Worm (Caenorhabditis elegans): ENCODE measurements around the gene C14H10.3.

The C14H10.3 gene

DNA sequence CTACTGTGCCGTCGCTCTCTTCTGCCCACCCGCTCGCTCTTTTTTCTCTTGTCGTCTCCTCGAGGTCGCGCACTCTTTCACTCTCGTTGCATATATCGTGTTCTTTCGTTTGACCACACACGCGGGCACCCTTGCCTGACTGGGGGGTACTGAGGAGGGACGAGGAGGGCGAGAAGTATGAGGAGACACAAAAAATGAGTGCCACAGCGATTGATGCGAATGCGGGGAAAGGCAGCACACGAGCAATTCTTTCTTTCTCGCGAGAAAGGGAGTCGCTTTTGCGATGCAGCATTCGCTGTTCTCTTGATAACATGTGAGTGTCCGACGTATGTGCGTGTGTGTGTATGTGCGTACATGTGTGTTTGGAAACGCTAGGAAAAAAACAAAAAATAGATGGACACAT lies 39.4 kb downstream of the C14H10.3 start (continued):
- no peak for TF ChIP-seq ceh-90 (tag; optimal IDR thresholded peaks at IDR 0.05)
- TF ChIP-seq C34B4.2 (tag; optimal IDR thresholded peaks at IDR 0.05) = no peak
- no peak for TF ChIP-seq nhr-85 (tag)
- peak; percentile 26 for TF ChIP-seq mef-2 (tag; optimal IDR thresholded peaks at IDR 0.05)
- peak; percentile 82 for TF ChIP-seq snu-23 (GFP tag; optimal IDR thresholded peaks at IDR 0.05)
- TF ChIP-seq nhr-28 (tag; optimal IDR thresholded peaks at IDR 0.05) = no peak
- no peak for TF ChIP-seq grh-1 (GFP tag; IDR thresholded peaks at IDR 0.05)
- peak; percentile 74 for TF ChIP-seq unc-130 (tag; optimal IDR thresholded peaks at IDR 0.05)
- no peak for TF ChIP-seq pqm-1 (tag; optimal IDR thresholded peaks at IDR 0.05)
- TF ChIP-seq nhr-237 (tag; optimal IDR thresholded peaks at IDR 0.05) = no peak
- peak; percentile 71 for TF ChIP-seq pag-3 (tag; optimal IDR thresholded peaks at IDR 0.05; ENCODE audit: borderline replicate concordance, insufficient read depth)
- peak; percentile 99 for TF ChIP-seq lin-14 (GFP tag; optimal IDR thresholded peaks at IDR 0.05)
- peak; percentile 5 for TF ChIP-seq lir-3 (tag; optimal IDR thresholded peaks at IDR 0.05; ENCODE audit: poor library complexity)
- peak; percentile 42 for TF ChIP-seq lin-13 (GFP tag; optimal IDR thresholded peaks at IDR 0.05)
- peak; percentile 76 for TF ChIP-seq fkh-10 (GFP tag; optimal IDR thresholded peaks at IDR 0.05)
- TF ChIP-seq tbx-2 (tag; optimal IDR thresholded peaks at IDR 0.05) = peak; percentile 69
- TF ChIP-seq mep-1 (tag; optimal IDR thresholded peaks at IDR 0.05) = peak; percentile 90
- peak; percentile 69 for TF ChIP-seq sox-4 (tag; optimal IDR thresholded peaks at IDR 0.05)
- no peak for TF ChIP-seq hlh-4 (tag; optimal IDR thresholded peaks at IDR 0.05)
- TF ChIP-seq ztf-4 (tag; optimal IDR thresholded peaks at IDR 0.05) = no peak
- TF ChIP-seq blmp-1 (tag; optimal IDR thresholded peaks at IDR 0.05) = peak; percentile 40
- peak; percentile 81 for TF ChIP-seq fkh-8 (tag; optimal IDR thresholded peaks at IDR 0.05)
- peak; percentile 28 for TF ChIP-seq snpc-4 (tag; optimal IDR thresholded peaks at IDR 0.05)
- no peak for TF ChIP-seq C04F5.9 (tag; optimal IDR thresholded peaks at IDR 0.05)
- TF ChIP-seq dsc-1 (tag; optimal IDR thresholded peaks at IDR 0.05) = peak; percentile 75
- TF ChIP-seq lin-39 (tag; optimal IDR thresholded peaks at IDR 0.05) = no peak
- peak; percentile 74 for TF ChIP-seq irx-1 (tag; optimal IDR thresholded peaks at IDR 0.05)
- peak; percentile 36 to 84 (median 39) for TF ChIP-seq ceh-82 (tag; optimal IDR thresholded peaks at IDR 0.05)
- no peak for TF ChIP-seq lin-15B (tag; optimal IDR thresholded peaks at IDR 0.05)
- peak; percentile 31 for TF ChIP-seq zip-4 (GFP tag; optimal IDR thresholded peaks at IDR 0.05)
- TF ChIP-seq nhr-47 (tag; optimal IDR thresholded peaks at IDR 0.05) = peak; percentile 78
- no peak for TF ChIP-seq aha-1 (tag; optimal IDR thresholded peaks at IDR 0.05)
- peak; percentile 64 for TF ChIP-seq nhr-19 (GFP tag; conservative IDR thresholded peaks at IDR 0.05)
- no peak for TF ChIP-seq aly-2 (tag; optimal IDR thresholded peaks at IDR 0.05)
- TF ChIP-seq egl-13 (tag; optimal IDR thresholded peaks at IDR 0.05) = peak; percentile 77
- peak; percentile 74 for TF ChIP-seq ceh-8 (GFP tag; optimal IDR thresholded peaks at IDR 0.05)
- TF ChIP-seq ceh-88 (GFP tag; IDR thresholded peaks at IDR 0.05) = peak; percentile 24; the same call in 1 of the 2 replicates
- TF ChIP-seq nhr-11 (tag; optimal IDR thresholded peaks at IDR 0.05) = peak; percentile 13

DNA sequence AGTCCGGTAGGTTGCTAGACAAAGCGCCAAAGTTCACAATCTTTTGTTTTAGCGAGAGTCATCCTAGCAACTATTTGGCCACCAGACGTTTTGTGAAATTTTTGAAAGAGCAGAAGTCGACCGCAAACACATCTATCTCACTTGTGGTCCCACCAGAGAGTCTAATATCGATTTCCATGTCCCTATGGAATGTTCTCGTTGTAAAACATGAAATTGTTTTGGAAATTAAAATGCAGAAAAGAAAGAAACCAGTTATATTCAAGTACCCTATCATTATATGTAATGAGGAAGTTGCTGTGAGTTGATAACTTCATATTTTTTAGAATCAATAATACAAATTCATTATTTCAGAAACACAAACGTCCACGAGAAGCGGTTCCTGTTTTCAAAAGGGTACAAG lies 43.2 kb downstream of the C14H10.3 start:
- TF ChIP-seq nhr-237 (tag; optimal IDR thresholded peaks at IDR 0.05) = no peak
- no peak for TF ChIP-seq elt-2 (tag; optimal IDR thresholded peaks at IDR 0.05)
- TF ChIP-seq tlp-1 (tag; optimal IDR thresholded peaks at IDR 0.05) = no peak
- no peak for TF ChIP-seq xbp-1 (tag; optimal IDR thresholded peaks at IDR 0.05)

DNA sequence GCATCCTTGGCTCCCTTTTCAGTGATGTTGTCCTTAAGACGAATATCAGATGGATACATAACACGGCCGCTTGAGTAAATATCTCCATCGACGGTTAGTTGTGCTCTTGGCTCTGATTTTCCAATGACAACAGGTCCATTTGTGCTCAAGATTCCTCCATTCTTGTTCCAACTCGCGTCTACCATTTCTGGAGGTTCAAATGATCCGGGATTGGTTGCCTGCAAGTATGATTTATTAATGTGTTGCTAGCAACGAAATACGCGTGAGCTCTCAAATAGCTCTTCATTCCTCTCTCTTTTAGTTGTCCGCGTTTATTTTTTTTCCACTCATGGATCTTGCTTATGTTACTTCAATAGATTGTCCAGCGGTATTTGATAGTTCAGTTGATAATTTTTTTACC lies 44.2 kb downstream of the C14H10.3 start, which contains the start of gene arrd-28:
arrd-28 (plus strand) TSS at position 301 of the 400 bp plus-strand sequence.
- TF ChIP-seq efl-1 (optimal IDR thresholded peaks at IDR 0.05) (no peak), efl-1 (GFP tag; optimal IDR thresholded peaks at IDR 0.05 in 1 of 2) (peak in 1 of 2 experiments; percentile 27), mef-2 (tag; optimal IDR thresholded peaks at IDR 0.05) (no peak), lin-14 (GFP tag; optimal IDR thresholded peaks at IDR 0.05) (no peak)
